Fruit fly (Drosophila melanogaster): ENCODE results near the gene ldbr.

- TF ChIP-seq dsf (GFP tag; optimal IDR thresholded peaks at IDR 0.05; ENCODE audit: borderline replicate concordance): no peak
- no peak for TF ChIP-seq Abd-B (GFP tag; optimal IDR thresholded peaks at IDR 0.05)
These were observed 37.2 kb downstream of the ldbr start, which contains the start of gene CG42445 for dm6 chr3L:8158715-8159380.

All from whole organism, wandering third instar larva.